Worm (Caenorhabditis elegans) whole organism, L1 larva: ENCODE data around the gene str-160.
"Not testable (repeated sequence)": the region's sequence is repeated elsewhere in the genome, so short reads cannot be mapped to it uniquely, and the experiment has no call there.

ENCODE experiments used
- F16B12.6 ChIP-seq: fragments of 150-350 bp; optimal IDR thresholded peaks from 2 replicates; lab custom pipeline; 2014; ENCODE audit warnings: missing biosample characterization, missing genetic modification characterization
- aha-1 ChIP-seq: fragments of 150-350 bp; optimal IDR thresholded peaks from 2 replicates; lab custom pipeline; 2014; ENCODE audit warnings: missing biosample characterization, missing genetic modification characterization
- ama-1 ChIP-seq: fragments of 150-350 bp; optimal IDR thresholded peaks from 2 replicates; lab custom pipeline; 2014
- lin-15B ChIP-seq: fragments of 150-350 bp; sonication (generic microtip); optimal IDR thresholded peaks from 3 replicates; lab custom pipeline; 2014; ENCODE audit warnings: missing biosample characterization, missing genetic modification characterization
- lin-35 ChIP-seq, 2 experiments: fragments of 150-350 bp; optimal IDR thresholded peaks; 2 replicates each; lab custom pipeline; 2014; ENCODE audit warnings: missing biosample characterization in 2 of 2, missing genetic modification characterization in 2 of 2, missing genetic modification reagents in 2 of 2
- lsy-2 ChIP-seq, 2 experiments: fragments of 150-350 bp; optimal IDR thresholded peaks; 2 replicates each; lab custom pipeline; 2014; ENCODE audit warnings: missing biosample characterization in 2 of 2, missing genetic modification characterization in 2 of 2
- nhr-11 ChIP-seq: fragments of 150-350 bp; optimal IDR thresholded peaks from 2 replicates; lab custom pipeline; 2014; ENCODE audit warnings: missing biosample characterization, missing genetic modification characterization
- nhr-237 ChIP-seq: fragments of 150-350 bp; optimal IDR thresholded peaks from 2 replicates; lab custom pipeline; 2014; ENCODE audit warnings: missing biosample characterization, missing genetic modification characterization
- skn-1 ChIP-seq: fragments of 150-350 bp; optimal IDR thresholded peaks from 2 replicates; lab custom pipeline; 2014; ENCODE audit warnings: missing biosample characterization, missing genetic modification characterization
- sox-4 ChIP-seq: sonication (generic microtip); optimal IDR thresholded peaks from 2 replicates; lab custom pipeline; 2016; ENCODE audit warnings: missing genetic modification characterization, missing compliant biosample characterization
- sptf-1 ChIP-seq: fragments of 150-350 bp; optimal IDR thresholded peaks from 2 replicates; lab custom pipeline; 2014; ENCODE audit warnings: missing biosample characterization, missing genetic modification characterization
- unc-30 ChIP-seq: sonication (generic microtip); optimal IDR thresholded peaks from 2 replicates; lab custom pipeline; 2017; ENCODE audit warnings: missing biosample characterization, missing genetic modification characterization
- unc-62 ChIP-seq: fragments of 150-350 bp; optimal IDR thresholded peaks from 2 replicates; lab custom pipeline; 2014; ENCODE audit warnings: missing biosample characterization, missing genetic modification reagents, missing genetic modification characterization
- zip-4 ChIP-seq: fragments of 200-800 bp; sonication (Bioruptor generic); optimal IDR thresholded peaks from 2 replicates; lab custom pipeline; 2018; ENCODE audit warnings: mild to moderate bottlenecking, missing genetic modification characterization, moderate library complexity, missing compliant biosample characterization

DNA sequence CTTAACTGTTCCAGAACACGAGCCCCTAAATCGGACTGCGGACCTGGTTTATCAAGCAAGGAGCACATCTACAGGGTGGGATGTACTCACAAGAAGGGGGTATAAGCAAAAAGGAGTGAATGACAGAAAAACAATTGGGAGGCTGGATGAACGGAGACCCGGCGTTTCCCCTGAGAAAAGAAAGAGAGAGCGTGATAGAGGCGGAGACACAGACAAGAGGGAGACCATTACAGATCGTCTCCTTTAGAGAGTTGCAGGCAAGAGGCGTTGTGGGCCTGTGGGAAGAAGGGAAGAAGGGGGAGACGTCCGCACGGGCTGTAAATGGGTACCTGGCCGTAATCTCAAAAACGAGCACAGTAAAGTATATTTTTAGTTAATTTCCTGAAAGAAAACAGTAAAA lies 40.8 kb upstream of the str-160 start, which contains the start of gene Y46H3C.7:
- not testable (repeated sequence) for TF ChIP-seq zip-4 (GFP tag; lab: Kevin White, UChicago); unc-62 (GFP tag; lab: Kevin White, UChicago); lin-35 (GFP tag; optimal IDR thresholded peaks at IDR 0.05; lab: Kevin White, UChicago); aha-1 (tag; lab: Kevin White, UChicago); unc-30 (tag; lab: Kevin White, UChicago); sptf-1 (tag; lab: Kevin White, UChicago); lin-15B (tag; lab: Kevin White, UChicago); F16B12.6 (tag; lab: Kevin White, UChicago); ama-1 (lab: Kevin White, UChicago); nhr-11; sox-4; skn-1; nhr-237 (tag; lab: Kevin White, UChicago); lsy-2 (tag; optimal IDR thresholded peaks at IDR 0.05; lab: Kevin White, UChicago)
